Worm (Caenorhabditis elegans) whole organism, young adult: ENCODE measurements around the gene T14G10.8.
A peak's percentile ranks its signal among the peaks of the same experiment; 100 is the strongest.

Experiments
- C17E4.6 ChIP-seq: fragments of 200-800 bp; sonication (Bioruptor generic); IDR thresholded peaks from 2 replicates; pipeline ENCODE4 v1.3.6; 2022; ENCODE audit warnings: missing genetic modification reagents, missing genetic modification characterization, missing compliant biosample characterization
- F23B12.7 ChIP-seq: sonication (generic microtip); optimal IDR thresholded peaks from 2 replicates; lab custom pipeline; 2017; ENCODE audit warnings: missing genetic modification characterization, mild to moderate bottlenecking, missing compliant biosample characterization, antibody characterized with exemption, moderate library complexity; ENCODE audit not compliant: insufficient read depth
- F33H1.4 ChIP-seq: fragments of 200-800 bp; sonication (Bioruptor generic); IDR thresholded peaks from 2 replicates; pipeline ENCODE4 v1.3.6; 2022; ENCODE audit warnings: missing genetic modification reagents, missing genetic modification characterization, missing compliant biosample characterization
- F39B2.1 ChIP-seq: fragments of 200-800 bp; sonication (Bioruptor generic); IDR thresholded peaks from 2 replicates; pipeline ENCODE4 v1.3.6; 2022; ENCODE audit warnings: missing genetic modification reagents, missing genetic modification characterization, missing compliant biosample characterization
- F55B11.4 ChIP-seq: sonication (generic microtip); optimal IDR thresholded peaks from 2 replicates; lab custom pipeline; 2016; ENCODE audit warnings: missing compliant biosample characterization, missing genetic modification characterization, borderline replicate concordance; ENCODE audit not compliant: insufficient read depth
- K11D2.4 ChIP-seq: fragments of 200-800 bp; sonication (Bioruptor generic); IDR thresholded peaks from 2 replicates; pipeline ENCODE4 v1.3.6; 2022; ENCODE audit warnings: missing genetic modification reagents, missing genetic modification characterization, missing compliant biosample characterization
- T07F8.4 ChIP-seq: sonication (generic microtip); optimal IDR thresholded peaks from 2 replicates; lab custom pipeline; 2016; ENCODE audit warnings: mild to moderate bottlenecking, missing genetic modification characterization, moderate library complexity, missing compliant biosample characterization
- Y95B8A.8 ChIP-seq: fragments of 200-800 bp; sonication (Bioruptor generic); IDR thresholded peaks from 2 replicates; pipeline ENCODE4 v1.3.6; 2022; ENCODE audit warnings: missing genetic modification reagents, missing genetic modification characterization, missing compliant biosample characterization
- ZK185.1 ChIP-seq: sonication (generic microtip); optimal IDR thresholded peaks from 2 replicates; lab custom pipeline; 2016; ENCODE audit warnings: mild to moderate bottlenecking, missing genetic modification characterization, missing compliant biosample characterization; ENCODE audit not compliant: poor library complexity, severe bottlenecking
- aptf-2 ChIP-seq: fragments of 200-800 bp; sonication (Bioruptor generic); conservative IDR thresholded peaks from 2 replicates; pipeline ENCODE4 v1.3.6; 2022; ENCODE audit warnings: missing genetic modification reagents, missing genetic modification characterization, missing compliant biosample characterization
- atf-7 ChIP-seq: sonication (generic microtip); optimal IDR thresholded peaks from 2 replicates; lab custom pipeline; 2017; ENCODE audit warnings: mild to moderate bottlenecking, missing genetic modification characterization, missing compliant biosample characterization
- athp-1 ChIP-seq: sonication (generic microtip); optimal IDR thresholded peaks from 2 replicates; lab custom pipeline; 2017; ENCODE audit warnings: mild to moderate bottlenecking, missing genetic modification characterization, missing compliant biosample characterization
- attf-3 ChIP-seq: fragments of 200-800 bp; sonication (Bioruptor generic); conservative IDR thresholded peaks from 2 replicates; pipeline ENCODE4 v1.3.6; 2022; ENCODE audit warnings: missing genetic modification reagents, missing genetic modification characterization, missing compliant biosample characterization
- attf-5 ChIP-seq: fragments of 200-800 bp; sonication (Bioruptor generic); optimal IDR thresholded peaks from 2 replicates; lab custom pipeline; 2018; ENCODE audit warnings: mild to moderate bottlenecking, missing genetic modification characterization, missing compliant biosample characterization
- bed-1 ChIP-seq: fragments of 200-800 bp; sonication (Bioruptor generic); IDR thresholded peaks from 2 replicates; pipeline ENCODE4 v1.3.6; 2022; ENCODE audit warnings: missing genetic modification reagents, missing genetic modification characterization, missing compliant biosample characterization
- bed-2 ChIP-seq: fragments of 200-800 bp; sonication (Bioruptor generic); IDR thresholded peaks from 2 replicates; pipeline ENCODE4 v1.3.6; 2022; ENCODE audit warnings: missing genetic modification reagents, missing genetic modification characterization, missing compliant biosample characterization
- ccch-3 ChIP-seq: fragments of 200-800 bp; sonication (Bioruptor generic); optimal IDR thresholded peaks from 2 replicates; lab custom pipeline; 2018; ENCODE audit warnings: mild to moderate bottlenecking, missing genetic modification characterization, missing compliant biosample characterization
- ceh-27 ChIP-seq: fragments of 200-800 bp; sonication (Bioruptor generic); optimal IDR thresholded peaks from 2 replicates; lab custom pipeline; 2018; ENCODE audit warnings: mild to moderate bottlenecking, missing genetic modification characterization, moderate library complexity, missing compliant biosample characterization
- ceh-91 ChIP-seq: fragments of 200-800 bp; sonication (Bioruptor generic); IDR thresholded peaks from 2 replicates; pipeline ENCODE4 v1.3.6; 2022; ENCODE audit warnings: missing genetic modification reagents, missing genetic modification characterization, missing compliant biosample characterization
- chd-7 ChIP-seq: sonication (generic microtip); optimal IDR thresholded peaks from 2 replicates; lab custom pipeline; 2016; ENCODE audit warnings: mild to moderate bottlenecking, missing genetic modification characterization, moderate library complexity, missing compliant biosample characterization
- dpff-1 ChIP-seq: sonication (generic microtip); optimal IDR thresholded peaks from 2 replicates; lab custom pipeline; 2017; ENCODE audit warnings: mild to moderate bottlenecking, missing genetic modification characterization, missing compliant biosample characterization
- dpl-1 ChIP-seq: fragments of 150-350 bp; optimal IDR thresholded peaks from 2 replicates; lab custom pipeline; 2014; ENCODE audit warnings: missing biosample characterization, missing genetic modification reagents, missing genetic modification characterization
- efl-1 ChIP-seq: fragments of 150-350 bp; optimal IDR thresholded peaks from 2 replicates; lab custom pipeline; 2014; ENCODE audit warnings: missing biosample characterization, missing genetic modification reagents, missing genetic modification characterization
- egl-18 ChIP-seq: fragments of 200-800 bp; sonication (Bioruptor generic); IDR thresholded peaks from 2 replicates; pipeline ENCODE4 v1.3.6; 2022; ENCODE audit warnings: missing genetic modification reagents, missing genetic modification characterization, missing compliant biosample characterization
- ekl-4 ChIP-seq: fragments of 200-800 bp; sonication (Bioruptor generic); IDR thresholded peaks from 2 replicates; pipeline ENCODE4 v1.3.6; 2022; ENCODE audit warnings: missing genetic modification reagents, missing genetic modification characterization, missing compliant biosample characterization
- fkh-3 ChIP-seq: sonication (generic microtip); optimal IDR thresholded peaks from 2 replicates; lab custom pipeline; 2016; ENCODE audit warnings: mild to moderate bottlenecking, missing genetic modification characterization, missing compliant biosample characterization
- him-1 ChIP-seq: sonication (generic microtip); optimal IDR thresholded peaks from 2 replicates; lab custom pipeline; 2016; ENCODE audit warnings: missing genotype, missing genetic modification reagents, missing genetic modification characterization, missing compliant biosample characterization
- hlh-12 ChIP-seq: sonication (generic microtip); optimal IDR thresholded peaks from 2 replicates; lab custom pipeline; 2016; ENCODE audit warnings: missing genetic modification characterization, missing compliant biosample characterization
- hrde-1 ChIP-seq: sonication (generic microtip); optimal IDR thresholded peaks from 2 replicates; lab custom pipeline; 2016; ENCODE audit warnings: missing genetic modification characterization, mild to moderate bottlenecking, missing compliant biosample characterization, moderate library complexity, missing genotype, missing genetic modification reagents, borderline replicate concordance
- lag-1 ChIP-seq: fragments of 200-800 bp; sonication (Bioruptor generic); IDR thresholded peaks from 2 replicates; pipeline ENCODE4 v1.3.6; 2022; ENCODE audit warnings: missing genetic modification reagents, missing genetic modification characterization, missing compliant biosample characterization
- lin-26 ChIP-seq: fragments of 200-800 bp; sonication (Bioruptor generic); IDR thresholded peaks from 2 replicates; pipeline ENCODE4 v1.3.6; 2022; ENCODE audit warnings: missing genetic modification reagents, missing genetic modification characterization, missing compliant biosample characterization
- lir-1 ChIP-seq: fragments of 200-800 bp; sonication (Bioruptor generic); conservative IDR thresholded peaks from 2 replicates; pipeline ENCODE4 v1.3.6; 2022; ENCODE audit warnings: missing genetic modification reagents, missing genetic modification characterization, missing compliant biosample characterization
- madf-6 ChIP-seq: fragments of 200-800 bp; sonication (Bioruptor generic); IDR thresholded peaks from 2 replicates; pipeline ENCODE4 v1.3.6; 2022; ENCODE audit warnings: missing genetic modification reagents, missing genetic modification characterization, missing compliant biosample characterization
- mcd-1 ChIP-seq: fragments of 200-800 bp; sonication (Bioruptor generic); IDR thresholded peaks from 2 replicates; pipeline ENCODE4 v1.3.6; 2022; ENCODE audit warnings: missing genetic modification reagents, missing genetic modification characterization, missing compliant biosample characterization
- mel-28 ChIP-seq: sonication (generic microtip); optimal IDR thresholded peaks from 2 replicates; lab custom pipeline; 2016; ENCODE audit warnings: borderline replicate concordance, mild to moderate bottlenecking, missing genetic modification characterization, missing compliant biosample characterization
- mes-4 ChIP-seq: sonication (generic microtip); optimal IDR thresholded peaks from 2 replicates; lab custom pipeline; 2016; ENCODE audit warnings: missing genotype, missing genetic modification characterization, missing compliant biosample characterization
- mxl-1 ChIP-seq: sonication (generic microtip); optimal IDR thresholded peaks from 2 replicates; lab custom pipeline; 2016; ENCODE audit warnings: missing genetic modification characterization, missing compliant biosample characterization
- nfyb-1 ChIP-seq: fragments of 200-800 bp; sonication (Bioruptor generic); IDR thresholded peaks from 2 replicates; pipeline ENCODE4 v1.3.6; 2022; ENCODE audit warnings: missing genetic modification reagents, missing genetic modification characterization, missing compliant biosample characterization
- nhr-80 ChIP-seq: sonication (generic microtip); optimal IDR thresholded peaks from 2 replicates; lab custom pipeline; 2016; ENCODE audit warnings: missing genetic modification characterization, missing compliant biosample characterization
- rcor-1 ChIP-seq: fragments of 200-800 bp; sonication (Bioruptor generic); IDR thresholded peaks from 2 replicates; pipeline ENCODE4 v1.3.6; 2022; ENCODE audit warnings: missing genetic modification reagents, missing genetic modification characterization, missing compliant biosample characterization
- rpc-1 ChIP-seq, 2 experiments: fragments of 150-350 bp in 1 of 2; sonication (generic microtip) in 1 of 2; optimal IDR thresholded peaks; 2 replicates each; lab custom pipeline; 2014 to 2018; ENCODE audit warnings: missing biosample characterization in 1 of 2, missing genetic modification characterization in 1 of 2, missing genetic modification reagents in 1 of 2, missing genotype in 1 of 2
- snpc-1.1 ChIP-seq: sonication (generic microtip); optimal IDR thresholded peaks from 2 replicates; lab custom pipeline; 2017; ENCODE audit warnings: missing genetic modification characterization, mild to moderate bottlenecking, missing compliant biosample characterization, antibody characterized with exemption, moderate library complexity, missing genotype, missing genetic modification reagents; ENCODE audit not compliant: insufficient read depth
- snpc-4 ChIP-seq, 5 experiments: fragments of 150-350 bp in 1 of 5; sonication (generic microtip) in 4 of 5; optimal IDR thresholded peaks; 2 replicates each; lab custom pipeline; 2014 to 2018; ENCODE audit warnings: missing genetic modification characterization in 5 of 5, missing biosample characterization in 3 of 5, antibody characterized with exemption in 2 of 5, mild to moderate bottlenecking in 2 of 5, missing compliant biosample characterization in 2 of 5, missing genotype in 2 of 5, moderate library complexity in 2 of 5, missing genetic modification reagents in 1 of 5
- tbx-9 ChIP-seq: sonication (generic microtip); optimal IDR thresholded peaks from 2 replicates; lab custom pipeline; 2016; ENCODE audit warnings: borderline replicate concordance, missing genetic modification characterization, inconsistent platforms, missing compliant biosample characterization
- zim-3 ChIP-seq: sonication (generic microtip); optimal IDR thresholded peaks from 2 replicates; lab custom pipeline; 2017; ENCODE audit warnings: mild to moderate bottlenecking, missing genetic modification characterization, moderate library complexity, missing compliant biosample characterization
- ztf-22 ChIP-seq: fragments of 200-800 bp; sonication (Bioruptor generic); optimal IDR thresholded peaks from 2 replicates; lab custom pipeline; 2018; ENCODE audit warnings: mild to moderate bottlenecking, missing genetic modification characterization, moderate library complexity, missing compliant biosample characterization
- ztf-3 ChIP-seq: fragments of 200-800 bp; sonication (Bioruptor generic); optimal IDR thresholded peaks from 2 replicates; lab custom pipeline; 2018; ENCODE audit warnings: mild to moderate bottlenecking, missing genetic modification characterization, missing compliant biosample characterization

T14G10.8 gene

DNA sequence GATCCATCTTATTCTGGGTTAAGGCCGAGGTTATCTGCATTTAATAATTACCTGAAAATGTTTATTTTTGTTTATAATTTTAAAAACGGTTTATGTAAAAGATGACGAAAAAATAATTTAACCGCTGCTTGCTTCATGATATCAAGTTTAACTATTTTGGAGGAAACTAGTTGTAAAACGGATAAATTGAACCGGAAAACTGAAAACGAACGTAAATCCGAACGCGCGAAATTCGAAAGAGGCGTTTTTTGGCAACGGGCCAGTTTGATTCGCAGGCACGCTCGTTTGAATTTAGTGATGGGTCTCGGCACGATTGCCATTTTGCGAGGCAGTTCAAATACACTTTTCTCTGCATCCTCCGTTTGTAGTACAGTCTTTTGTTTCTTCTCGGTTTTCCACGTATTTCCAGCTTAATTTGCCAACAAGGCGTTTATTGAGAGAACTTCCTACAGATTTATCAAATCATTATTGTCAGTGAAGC, 17.8 kb downstream of the T14G10.8 start, which contains the start of the genes gtbp-1 and K08F4.3 (continued):
- TF ChIP-seq aptf-2 (GFP tag; lab: Robert Waterston, UW): no peak
- TF ChIP-seq him-1 (tag; lab: Kevin White, UChicago): peak; percentile 33
- no peak for TF ChIP-seq K11D2.4 (GFP tag; lab: Robert Waterston, UW)
- TF ChIP-seq Y95B8A.8: 0 out of 2 replicates have a peak, but pooled peaks have one; percentile 13
- TF ChIP-seq dpl-1 (GFP tag; lab: Kevin White, UChicago): peak; percentile 69
- TF ChIP-seq ceh-27 (GFP tag; lab: Kevin White, UChicago): peak; percentile 34
- 0 out of 2 replicates have a peak, but pooled peaks have one; percentile 44 for TF ChIP-seq nfyb-1
- no peak for TF ChIP-seq lir-1 (GFP tag; lab: Robert Waterston, UW)
- TF ChIP-seq hrde-1: no peak
- TF ChIP-seq zim-3 (tag; lab: Kevin White, UChicago): no peak
- TF ChIP-seq atf-7 (tag; lab: Kevin White, UChicago): no peak
- no peak for TF ChIP-seq mxl-1 (tag; lab: Kevin White, UChicago)
- TF ChIP-seq athp-1 (tag; lab: Kevin White, UChicago): no peak
- TF ChIP-seq rcor-1: peak; percentile 41; the same call in 1 of the 2 replicates
- TF ChIP-seq snpc-1.1: peak; percentile 10
- no peak for TF ChIP-seq ccch-3 (GFP tag; lab: Kevin White, UChicago)
- TF ChIP-seq ekl-4 (GFP tag; lab: Robert Waterston, UW): peak; percentile 46; the same call in 1 of the 2 replicates
- TF ChIP-seq ztf-22 (GFP tag; lab: Kevin White, UChicago): no peak
- TF ChIP-seq tbx-9: no peak
- peak; percentile 72 for TF ChIP-seq ceh-91 (GFP tag; lab: Robert Waterston, UW)
- no peak for TF ChIP-seq lin-26
- peak; percentile 50 for TF ChIP-seq F23B12.7 (tag; lab: Kevin White, UChicago)
- TF ChIP-seq snpc-4 (GFP tag; optimal IDR thresholded peaks at IDR 0.05; lab: Kevin White, UChicago): peak; percentile 21
- peak in 3 of 4 experiments; percentile 41 to 73 (median 51) for TF ChIP-seq snpc-4 (tag; optimal IDR thresholded peaks at IDR 0.05; lab: Kevin White, UChicago)
- TF ChIP-seq bed-1 (GFP tag; lab: Robert Waterston, UW): no peak
- TF ChIP-seq bed-2: no peak
- no peak for TF ChIP-seq hlh-12 (tag; lab: Kevin White, UChicago)
- TF ChIP-seq F55B11.4: no peak
- peak; percentile 76 for TF ChIP-seq attf-5 (GFP tag; lab: Kevin White, UChicago)
- peak; percentile 27 for TF ChIP-seq ZK185.1
- peak; percentile 19 for TF ChIP-seq nhr-80 (tag; lab: Kevin White, UChicago)
- peak; percentile 72 for TF ChIP-seq mcd-1 (GFP tag; lab: Robert Waterston, UW)
- TF ChIP-seq mes-4: no peak
- peak; percentile 85 for TF ChIP-seq efl-1 (GFP tag; lab: Kevin White, UChicago)
- peak; percentile 91 for TF ChIP-seq F33H1.4
- no peak for TF ChIP-seq T07F8.4 (tag; lab: Kevin White, UChicago)
- no peak for TF ChIP-seq egl-18 (GFP tag; lab: Robert Waterston, UW)
- no peak for TF ChIP-seq ztf-3
- TF ChIP-seq F39B2.1 (GFP tag; lab: Robert Waterston, UW): no peak
- no peak for TF ChIP-seq lag-1 (GFP tag; lab: Robert Waterston, UW)
- no peak for TF ChIP-seq rpc-1 (optimal IDR thresholded peaks at IDR 0.05; lab: Kevin White, UChicago)
- no peak for TF ChIP-seq rpc-1 (tag; optimal IDR thresholded peaks at IDR 0.05; lab: Kevin White, UChicago)
- TF ChIP-seq madf-6: peak; percentile 81
- TF ChIP-seq attf-3 (GFP tag; lab: Robert Waterston, UW): peak; percentile 47
- no peak for TF ChIP-seq dpff-1 (tag; lab: Kevin White, UChicago)
- no peak for TF ChIP-seq chd-7
- TF ChIP-seq mel-28 (tag; lab: Kevin White, UChicago): no peak
- no peak for TF ChIP-seq fkh-3 (tag; lab: Kevin White, UChicago)
- no peak for TF ChIP-seq C17E4.6
